Fruit fly (Drosophila melanogaster) whole organism, wandering third instar larva: Measurements from ENCODE around the gene CG1638.

ENCODE experiments used
- Abd-B ChIP-seq: fragments of >200 bp; optimal IDR thresholded peaks from 2 replicates; lab custom pipeline; 2017; ENCODE audit warnings: missing biosample characterization, missing genetic modification characterization
- HLH106 ChIP-seq: fragments of 200-800 bp; optimal IDR thresholded peaks from 3 replicates; lab custom pipeline; 2019; ENCODE audit warnings: missing biosample characterization, mild to moderate bottlenecking, missing genetic modification characterization, moderate library complexity
- Hr83 ChIP-seq: fragments of 200-300 bp; sonication (Bioruptor generic); optimal IDR thresholded peaks from 2 replicates; lab custom pipeline; 2016; ENCODE audit warnings: missing biosample characterization, mild to moderate bottlenecking, missing genetic modification characterization, moderate library complexity; ENCODE audit not compliant: poor library complexity, severe bottlenecking
- Jra ChIP-seq: sonication (Bioruptor generic); optimal IDR thresholded peaks from 2 replicates; lab custom pipeline; 2016; ENCODE audit warnings: missing biosample characterization, missing genetic modification characterization
- OdsH ChIP-seq: fragments of 200-800 bp; sonication (Bioruptor generic); optimal IDR thresholded peaks from 2 replicates; lab custom pipeline; 2016; ENCODE audit warnings: missing biosample characterization, mild to moderate bottlenecking, missing genetic modification characterization
- h ChIP-seq: fragments of 200-800 bp; sonication (Bioruptor generic); optimal IDR thresholded peaks from 3 replicates; lab custom pipeline; 2016; ENCODE audit warnings: missing biosample characterization, mild to moderate bottlenecking, missing genetic modification characterization

DNA sequence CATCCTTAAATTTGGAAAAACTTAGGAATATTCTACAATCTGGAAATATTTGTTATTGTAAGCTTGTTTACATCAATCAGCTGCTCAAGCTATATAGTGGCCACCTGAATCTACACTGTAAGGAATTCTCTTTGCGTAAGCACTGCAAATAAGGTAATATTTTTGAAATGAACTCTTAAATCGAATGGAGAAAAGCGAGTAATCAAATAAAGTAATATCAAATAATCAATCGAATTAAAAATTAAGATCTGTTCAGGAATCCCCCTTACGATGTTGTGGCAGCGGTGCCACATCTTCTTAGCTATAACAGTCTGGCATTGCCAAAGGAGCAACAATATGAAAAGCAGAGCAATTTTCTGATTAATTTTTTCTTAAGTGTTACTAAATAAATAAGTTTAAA, 25.6 kb downstream of the CG1638 start, which contains the start of the genes Mnat9 and CG1792:
- TF ChIP-seq h (GFP tag; lab: Kevin White, UChicago) = peak; percentile 99
- peak; percentile 99 for TF ChIP-seq Hr83
- peak; percentile 98 for TF ChIP-seq Jra (GFP tag; lab: Kevin White, UChicago)
- no peak for TF ChIP-seq Abd-B (GFP tag; lab: Kevin White, UChicago)
- TF ChIP-seq HLH106 (tag; lab: Kevin White, UChicago) = peak; percentile 98
- TF ChIP-seq OdsH (GFP tag; lab: Kevin White, UChicago) = peak; percentile 99
